Fruit fly (Drosophila melanogaster) whole organism, prepupa: ENCODE measurements around the gene CG17260.
A peak's percentile ranks its signal among the peaks of the same experiment; 100 is the strongest.

ENCODE experiments used
- Blimp-1 ChIP-seq: fragments of 200-800 bp; sonication (Bioruptor generic); optimal IDR thresholded peaks from 3 replicates; lab custom pipeline; 2017; ENCODE audit warnings: missing biosample characterization, missing genetic modification characterization, mild to moderate bottlenecking, moderate library complexity, missing genetic modification reagents
- CG10631 ChIP-seq: fragments of 200-800 bp; sonication (Bioruptor generic); optimal IDR thresholded peaks from 2 replicates; lab custom pipeline; 2016; ENCODE audit warnings: missing biosample characterization, missing genetic modification characterization
- CG11294 ChIP-seq: fragments of 200-800 bp; sonication (Bioruptor generic); IDR thresholded peaks from 2 replicates; pipeline ENCODE4 v1.3.6; 2022; ENCODE audit warnings: missing biosample characterization, missing genetic modification characterization
- CG11762 ChIP-seq: fragments of 200-800 bp; sonication (Bioruptor generic); optimal IDR thresholded peaks from 3 replicates; lab custom pipeline; 2016; ENCODE audit warnings: missing biosample characterization, missing genetic modification characterization; ENCODE audit not compliant: insufficient read depth
- CG1621 ChIP-seq: fragments of 200-800 bp; sonication (Bioruptor generic); optimal IDR thresholded peaks from 3 replicates; lab custom pipeline; 2018; ENCODE audit warnings: missing biosample characterization, mild to moderate bottlenecking, missing genetic modification characterization
- CG16779 ChIP-seq: fragments of 200-800 bp; sonication (Bioruptor generic); optimal IDR thresholded peaks from 3 replicates; lab custom pipeline; 2017; ENCODE audit warnings: missing biosample characterization, mild to moderate bottlenecking, missing genetic modification characterization
- CG3032 ChIP-seq: fragments of 200-800 bp; optimal IDR thresholded peaks from 2 replicates; lab custom pipeline; 2019; ENCODE audit warnings: missing biosample characterization, mild to moderate bottlenecking, missing genetic modification characterization, moderate library complexity
- CG32006 ChIP-seq: fragments of 200-800 bp; sonication (Bioruptor generic); optimal IDR thresholded peaks from 3 replicates; lab custom pipeline; 2017; ENCODE audit warnings: missing biosample characterization, mild to moderate bottlenecking, missing genetic modification characterization
- CG6163 ChIP-seq: fragments of 200-800 bp; sonication (Bioruptor generic); IDR thresholded peaks from 3 replicates; pipeline ENCODE4 v1.3.6; 2022; ENCODE audit warnings: missing biosample characterization, missing genetic modification characterization
- CG6808 ChIP-seq: fragments of 200-800 bp; sonication (Bioruptor generic); optimal IDR thresholded peaks from 3 replicates; lab custom pipeline; 2017; ENCODE audit warnings: missing biosample characterization, missing genetic modification characterization, mild to moderate bottlenecking, moderate library complexity, missing genetic modification reagents
- CG7368 ChIP-seq: fragments of 200-800 bp; sonication (Bioruptor generic); optimal IDR thresholded peaks from 3 replicates; lab custom pipeline; 2016; ENCODE audit warnings: missing biosample characterization, missing genetic modification characterization
- CG8319 ChIP-seq: fragments of 200-800 bp; sonication (Bioruptor generic); optimal IDR thresholded peaks from 3 replicates; lab custom pipeline; 2016; ENCODE audit warnings: missing biosample characterization, missing genetic modification characterization
- CG8632 ChIP-seq: fragments of 200-800 bp; sonication (Bioruptor generic); optimal IDR thresholded peaks from 3 replicates; lab custom pipeline; 2016; ENCODE audit warnings: missing biosample characterization, missing genetic modification characterization
- CG9139 ChIP-seq: fragments of 200-800 bp; sonication (Bioruptor generic); optimal IDR thresholded peaks from 3 replicates; lab custom pipeline; 2017; ENCODE audit warnings: missing biosample characterization, mild to moderate bottlenecking, missing genetic modification characterization
- Eip75B ChIP-seq: fragments of 200-800 bp; sonication (Bioruptor generic); optimal IDR thresholded peaks from 3 replicates; lab custom pipeline; 2016; ENCODE audit warnings: missing biosample characterization, missing genetic modification characterization
- Ets96B ChIP-seq: fragments of 200-800 bp; optimal IDR thresholded peaks from 2 replicates; lab custom pipeline; 2019; ENCODE audit warnings: missing biosample characterization, mild to moderate bottlenecking, missing genetic modification characterization, moderate library complexity
- Hr38 ChIP-seq: sonication (Bioruptor generic); optimal IDR thresholded peaks from 2 replicates; lab custom pipeline; 2016; ENCODE audit warnings: missing biosample characterization, missing genetic modification characterization
- Hr4 ChIP-seq: fragments of 200-800 bp; sonication (Bioruptor generic); optimal IDR thresholded peaks from 3 replicates; lab custom pipeline; 2016; ENCODE audit warnings: missing biosample characterization, missing genetic modification characterization
- Met ChIP-seq: fragments of 200-800 bp; sonication (Bioruptor generic); optimal IDR thresholded peaks from 3 replicates; lab custom pipeline; 2016; ENCODE audit warnings: missing biosample characterization, missing genetic modification characterization
- OdsH ChIP-seq: fragments of 200-800 bp; sonication (Bioruptor generic); optimal IDR thresholded peaks from 3 replicates; lab custom pipeline; 2016; ENCODE audit warnings: missing biosample characterization, missing genetic modification characterization
- Smox ChIP-seq: fragments of 200-800 bp; sonication (Bioruptor generic); optimal IDR thresholded peaks from 3 replicates; lab custom pipeline; 2016; ENCODE audit warnings: missing biosample characterization, missing genetic modification characterization
- Sox102F ChIP-seq: fragments of 200-800 bp; sonication (Bioruptor generic); optimal IDR thresholded peaks from 2 replicates; lab custom pipeline; 2016; ENCODE audit warnings: missing biosample characterization, mild to moderate bottlenecking, missing genetic modification characterization
- Sox15 ChIP-seq: fragments of 200-800 bp; sonication (Bioruptor generic); optimal IDR thresholded peaks from 3 replicates; lab custom pipeline; 2016; ENCODE audit warnings: missing biosample characterization, missing genetic modification characterization
- achi ChIP-seq: fragments of 200-800 bp; sonication (Bioruptor generic); optimal IDR thresholded peaks from 3 replicates; lab custom pipeline; 2016; ENCODE audit warnings: missing biosample characterization, missing genetic modification characterization
- acj6 ChIP-seq: fragments of 200-800 bp; sonication (Bioruptor generic); optimal IDR thresholded peaks from 3 replicates; lab custom pipeline; 2016; ENCODE audit warnings: missing biosample characterization, missing genetic modification characterization
- dac ChIP-seq: fragments of 200-800 bp; sonication (Bioruptor generic); optimal IDR thresholded peaks from 2 replicates; lab custom pipeline; 2017; ENCODE audit warnings: missing biosample characterization, mild to moderate bottlenecking, missing genetic modification characterization
- eg ChIP-seq: fragments of 200-800 bp; sonication (Bioruptor generic); IDR thresholded peaks from 3 replicates; pipeline ENCODE4 v1.3.6; 2022; ENCODE audit warnings: missing biosample characterization, missing genetic modification characterization
- esn ChIP-seq: fragments of 200-800 bp; sonication (Bioruptor generic); optimal IDR thresholded peaks from 2 replicates; lab custom pipeline; 2016; ENCODE audit warnings: missing biosample characterization, mild to moderate bottlenecking, missing genetic modification characterization, moderate library complexity
- fd85E ChIP-seq: fragments of 200-800 bp; sonication (Bioruptor generic); optimal IDR thresholded peaks from 3 replicates; lab custom pipeline; 2016; ENCODE audit warnings: missing biosample characterization, missing genetic modification characterization
- lz ChIP-seq: fragments of 200-800 bp; sonication (Bioruptor generic); optimal IDR thresholded peaks from 3 replicates; lab custom pipeline; 2016; ENCODE audit warnings: missing biosample characterization, missing genetic modification characterization
- net ChIP-seq: fragments of 200-800 bp; sonication (Bioruptor generic); optimal IDR thresholded peaks from 3 replicates; lab custom pipeline; 2016; ENCODE audit warnings: missing biosample characterization, missing genetic modification characterization
- pdm3 ChIP-seq: fragments of 200-800 bp; sonication (Bioruptor generic); optimal IDR thresholded peaks from 3 replicates; lab custom pipeline; 2016; ENCODE audit warnings: missing biosample characterization, missing genetic modification characterization
- salr ChIP-seq, 2 experiments: fragments of 200-800 bp; sonication (Bioruptor generic); optimal IDR thresholded peaks; 3 replicates each; lab custom pipeline; 2016 to 2018; ENCODE audit warnings: missing biosample characterization in 2 of 2, missing genetic modification characterization in 2 of 2, mild to moderate bottlenecking in 1 of 2
- ss ChIP-seq, 2 experiments: fragments of 200-800 bp; sonication (Bioruptor generic); optimal IDR thresholded peaks; 2 replicates in 1 of 2; 3 replicates in 1 of 2; lab custom pipeline; 2017 to 2018; ENCODE audit warnings: mild to moderate bottlenecking in 2 of 2, missing biosample characterization in 2 of 2, missing genetic modification characterization in 2 of 2, moderate library complexity in 1 of 2
- svp ChIP-seq: fragments of 200-800 bp; sonication (Bioruptor generic); peaks from one replicate; lab custom pipeline; 2016; ENCODE audit warnings: missing biosample characterization, missing genetic modification characterization
- vri ChIP-seq: fragments of 200-800 bp; sonication (Bioruptor generic); optimal IDR thresholded peaks from 3 replicates; lab custom pipeline; 2016; ENCODE audit warnings: missing biosample characterization, mild to moderate bottlenecking, missing genetic modification characterization

CG17260 gene

DNA sequence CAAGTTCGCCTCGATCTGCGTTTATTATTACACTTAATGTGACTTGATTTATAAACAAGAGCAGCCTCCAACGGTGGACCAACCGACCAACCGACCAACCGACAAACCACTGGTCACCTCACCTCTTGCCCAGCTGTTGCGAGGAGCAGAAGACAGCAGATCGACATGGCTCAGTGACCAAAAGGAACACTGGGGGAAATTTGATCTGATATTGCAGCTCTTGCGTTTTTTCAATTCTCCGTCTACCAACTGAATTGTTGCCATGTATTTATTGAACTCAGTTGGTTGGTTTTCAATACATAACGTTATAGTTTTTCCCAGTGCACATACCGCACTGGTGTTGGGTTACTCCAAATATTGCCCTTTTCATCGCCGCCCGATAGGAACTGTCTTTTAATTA lies 32.4 kb upstream of the CG17260 start (continued):
- TF ChIP-seq vri = peak; percentile 7
- TF ChIP-seq CG11762 (GFP tag; lab: Kevin White, UChicago) = no peak
- TF ChIP-seq esn (GFP tag; lab: Kevin White, UChicago) = peak; percentile 76
- TF ChIP-seq CG9139 (GFP tag; lab: Kevin White, UChicago) = peak; percentile 25
- TF ChIP-seq CG16779 (tag; lab: Kevin White, UChicago) = no peak
- peak; percentile 19 for TF ChIP-seq achi (GFP tag; lab: Kevin White, UChicago)
- TF ChIP-seq eg = no peak
- TF ChIP-seq Hr4 = no peak
- peak; percentile 60 for TF ChIP-seq CG6808
- peak; percentile 55 for TF ChIP-seq Smox (GFP tag; lab: Kevin White, UChicago)
- TF ChIP-seq CG7368 (GFP tag; lab: Kevin White, UChicago) = peak; percentile 21
- TF ChIP-seq CG3032 (tag; lab: Kevin White, UChicago) = peak; percentile 22
- no peak for TF ChIP-seq CG8319 (GFP tag; lab: Kevin White, UChicago)
- TF ChIP-seq CG6163 (GFP tag; lab: Robert Waterston, UW) = peak; percentile 66

DNA sequence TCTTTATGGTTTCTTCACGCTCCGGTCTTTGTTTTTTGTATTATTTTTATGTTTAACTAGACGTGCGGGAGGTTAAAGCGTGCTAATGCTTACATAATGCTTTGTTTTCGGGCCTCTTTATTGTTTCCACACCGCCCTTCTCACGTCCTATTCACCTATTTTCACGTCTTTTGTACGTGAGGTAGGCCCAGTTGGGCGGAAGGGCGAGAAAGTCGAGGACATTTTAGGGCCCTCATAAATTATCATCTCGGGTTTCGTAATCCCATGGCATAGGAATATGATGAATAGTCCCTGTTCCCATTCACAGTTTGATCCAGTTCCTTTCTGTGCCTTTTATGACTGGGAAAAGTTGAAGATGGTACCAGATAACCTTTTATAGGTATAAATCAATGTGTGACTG lies 31.5 kb upstream of the CG17260 start:
- TF ChIP-seq CG11294 (GFP tag; lab: Robert Waterston, UW) (no peak), fd85E (GFP tag; lab: Kevin White, UChicago) (no peak), Sox15 (GFP tag; lab: Kevin White, UChicago) (no peak), esn (GFP tag; lab: Kevin White, UChicago) (no peak), svp (GFP tag; lab: Kevin White, UChicago) (no peak), CG32006 (GFP tag; lab: Kevin White, UChicago) (no peak), Ets96B (no peak), salr (GFP tag; optimal IDR thresholded peaks at IDR 0.05; lab: Kevin White, UChicago) (no peak), lz (GFP tag; lab: Kevin White, UChicago) (no peak), CG7368 (GFP tag; lab: Kevin White, UChicago) (no peak), CG3032 (tag; lab: Kevin White, UChicago) (no peak), Blimp-1 (GFP tag; lab: Kevin White, UChicago) (no peak)

DNA sequence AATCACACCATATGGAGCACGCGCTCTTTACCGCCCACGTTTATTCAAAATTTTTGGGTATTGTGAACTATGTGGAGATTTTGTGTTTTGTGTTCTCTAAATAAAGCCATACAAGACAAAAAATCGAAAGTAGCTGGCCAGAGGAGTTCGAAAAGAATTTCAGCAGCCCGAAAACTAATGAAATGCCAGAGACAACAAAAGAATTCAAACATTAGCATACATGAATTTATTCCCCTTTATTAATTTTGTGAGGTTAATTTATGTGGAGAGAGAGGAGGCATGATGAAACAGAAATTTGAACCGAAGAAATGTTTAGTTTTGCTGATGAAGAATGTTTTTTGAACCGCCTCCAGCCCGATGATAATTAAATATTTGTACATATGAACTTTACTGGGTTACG lies 30.8 kb upstream of the CG17260 start:
- TF ChIP-seq Sox15 (GFP tag; lab: Kevin White, UChicago) (no peak), Met (GFP tag; lab: Kevin White, UChicago) (no peak), Eip75B (GFP tag; lab: Kevin White, UChicago) (no peak), net (GFP tag; lab: Kevin White, UChicago) (no peak)

DNA sequence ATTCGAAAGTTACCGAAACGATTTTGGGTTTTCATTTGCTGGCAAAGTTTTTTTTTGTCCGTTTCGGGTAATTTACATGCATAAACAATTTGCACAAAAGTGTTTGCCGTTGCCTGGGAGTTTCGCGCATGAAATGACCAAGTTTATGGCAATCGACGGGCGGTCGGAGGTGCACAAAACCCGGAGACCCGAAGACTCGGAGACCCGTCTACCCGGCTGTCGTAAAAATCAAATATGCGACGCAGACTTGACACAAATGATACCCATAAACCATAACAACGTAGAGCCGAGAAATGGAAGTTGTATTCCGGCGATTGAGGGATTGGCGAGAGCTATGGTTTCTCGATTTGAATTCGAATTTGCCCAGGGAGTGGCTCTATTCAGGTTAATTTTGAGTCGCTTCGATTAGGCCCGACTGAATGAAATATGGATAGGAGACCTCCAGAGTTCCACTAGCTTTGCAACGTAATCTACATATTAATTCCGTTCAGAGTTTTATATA lies 30.1 kb upstream of the CG17260 start:
- TF ChIP-seq acj6 (GFP tag; lab: Kevin White, UChicago) = no peak
- TF ChIP-seq CG1621 = no peak
- TF ChIP-seq CG11762 (GFP tag; lab: Kevin White, UChicago) = no peak
- TF ChIP-seq Hr38 (GFP tag; lab: Kevin White, UChicago) = no peak
- TF ChIP-seq achi (GFP tag; lab: Kevin White, UChicago) = no peak
- TF ChIP-seq CG8632 = no peak
- no peak for TF ChIP-seq pdm3 (GFP tag; lab: Kevin White, UChicago)
- no peak for TF ChIP-seq CG10631 (GFP tag; lab: Kevin White, UChicago)
- TF ChIP-seq svp (GFP tag; lab: Kevin White, UChicago) = no peak
- TF ChIP-seq, all 60 proteins: peak for 0

DNA sequence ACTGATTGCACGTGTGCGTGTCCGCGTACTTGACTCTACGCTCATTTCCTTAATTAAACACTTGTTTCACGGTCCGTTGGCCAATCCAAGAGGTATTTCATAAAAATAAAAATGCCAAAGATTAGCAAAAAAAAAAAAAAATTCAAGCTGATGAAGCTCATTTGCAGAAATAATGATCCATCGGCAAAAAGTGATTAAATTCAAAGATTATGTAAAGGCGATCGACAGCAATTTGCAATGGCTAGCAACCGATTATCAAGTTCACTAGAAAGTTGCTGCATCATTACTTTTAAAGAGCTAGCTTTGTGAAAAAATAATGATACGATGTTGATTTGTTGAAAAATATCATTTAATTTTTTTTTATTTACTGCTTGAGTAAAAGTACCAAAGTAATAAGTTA lies 27.6 kb upstream of the CG17260 start:
- TF ChIP-seq pdm3 (GFP tag; lab: Kevin White, UChicago) = no peak
- no peak for TF ChIP-seq CG7368 (GFP tag; lab: Kevin White, UChicago)
- TF ChIP-seq fd85E (GFP tag; lab: Kevin White, UChicago) = no peak
- TF ChIP-seq Met (GFP tag; lab: Kevin White, UChicago) = no peak
- TF ChIP-seq Sox102F (GFP tag; lab: Kevin White, UChicago) = no peak
- no peak for TF ChIP-seq CG8632
- no peak for TF ChIP-seq Blimp-1 (GFP tag; lab: Kevin White, UChicago)
- no peak for TF ChIP-seq CG6808
- no peak for TF ChIP-seq OdsH (GFP tag; lab: Kevin White, UChicago)
- no peak for TF ChIP-seq ss (GFP tag; optimal IDR thresholded peaks at IDR 0.05; lab: Kevin White, UChicago)
- no peak for TF ChIP-seq Smox (GFP tag; lab: Kevin White, UChicago)
- TF ChIP-seq CG9139 (GFP tag; lab: Kevin White, UChicago) = no peak
- TF ChIP-seq dac = no peak
